Fruit fly (Drosophila melanogaster) whole organism, embryonic: Measurements from ENCODE around the gene Actn.

Experiments used
- Bdp1 ChIP-seq: fragments of 200-800 bp; sonication (Bioruptor generic); optimal IDR thresholded peaks from 3 replicates; lab custom pipeline; 2016; ENCODE audit warnings: missing biosample characterization, missing genetic modification characterization
- CG10267 ChIP-seq: fragments of 200-800 bp; sonication (Bioruptor generic); optimal IDR thresholded peaks from 2 replicates; lab custom pipeline; 2018; ENCODE audit warnings: missing biosample characterization, mild to moderate bottlenecking, missing genetic modification characterization, moderate library complexity
- CG10979 ChIP-seq: fragments of 200-800 bp; sonication (Bioruptor generic); optimal IDR thresholded peaks from 2 replicates; lab custom pipeline; 2018; ENCODE audit warnings: missing biosample characterization, mild to moderate bottlenecking, missing genetic modification characterization, moderate library complexity
- CG11504 ChIP-seq: fragments of 200-800 bp; sonication (Bioruptor generic); optimal IDR thresholded peaks from 3 replicates; lab custom pipeline; 2019; ENCODE audit warnings: missing biosample characterization, mild to moderate bottlenecking, missing genetic modification characterization, moderate library complexity
- CG11696 ChIP-seq: fragments of 200-800 bp; sonication (Bioruptor generic); IDR thresholded peaks from 2 replicates; pipeline ENCODE4 v1.3.6; 2022; ENCODE audit warnings: missing biosample characterization, missing genetic modification characterization
- CG14441 ChIP-seq: fragments of 200-800 bp; sonication (Bioruptor generic); IDR thresholded peaks from 2 replicates; pipeline ENCODE4 v1.3.6; 2022; ENCODE audit warnings: missing biosample characterization, missing genetic modification characterization
- CG1529 ChIP-seq: fragments of 200-800 bp; sonication (Bioruptor generic); optimal IDR thresholded peaks from 3 replicates; lab custom pipeline; 2018; ENCODE audit warnings: missing biosample characterization, missing genetic modification characterization
- CG16863 ChIP-seq: fragments of 200-800 bp; sonication (Bioruptor generic); optimal IDR thresholded peaks from 3 replicates; lab custom pipeline; 2016; ENCODE audit warnings: missing biosample characterization, missing genetic modification characterization
- CG17359 ChIP-seq: fragments of 200-800 bp; sonication (Bioruptor generic); optimal IDR thresholded peaks from 3 replicates; lab custom pipeline; 2018; ENCODE audit warnings: missing biosample characterization, mild to moderate bottlenecking, missing genetic modification characterization, moderate library complexity
- CG17829 ChIP-seq: fragments of 200-800 bp; optimal IDR thresholded peaks from 2 replicates; lab custom pipeline; 2019; ENCODE audit warnings: missing biosample characterization, mild to moderate bottlenecking, missing genetic modification characterization, moderate library complexity
- CG2199 ChIP-seq: fragments of 200-800 bp; sonication (Bioruptor generic); IDR thresholded peaks from 3 replicates; pipeline ENCODE4 v1.3.6; 2022; ENCODE audit warnings: missing biosample characterization, missing genetic modification characterization
- CG3838 ChIP-seq: fragments of 200-800 bp; sonication (Bioruptor generic); optimal IDR thresholded peaks from 3 replicates; lab custom pipeline; 2016; ENCODE audit warnings: missing biosample characterization, missing genetic modification characterization
- CG4282 ChIP-seq: fragments of 200-800 bp; sonication (Bioruptor generic); optimal IDR thresholded peaks from 2 replicates; lab custom pipeline; 2016; ENCODE audit warnings: missing biosample characterization, missing genetic modification characterization
- CG5953 ChIP-seq: fragments of 200-800 bp; sonication (Bioruptor generic); IDR thresholded peaks from 2 replicates; pipeline ENCODE4 v1.3.6; 2022; ENCODE audit warnings: missing biosample characterization, missing genetic modification characterization
- CG7745 ChIP-seq: fragments of 200-800 bp; sonication (Bioruptor generic); optimal IDR thresholded peaks from 2 replicates; lab custom pipeline; 2018; ENCODE audit warnings: missing biosample characterization, mild to moderate bottlenecking, missing genetic modification characterization, moderate library complexity
- CG7786 ChIP-seq: fragments of 200-800 bp; sonication (Bioruptor generic); optimal IDR thresholded peaks from 2 replicates; lab custom pipeline; 2016; ENCODE audit warnings: missing biosample characterization, missing genetic modification characterization
- CG8089 ChIP-seq: fragments of 200-800 bp; sonication (Bioruptor generic); optimal IDR thresholded peaks from 3 replicates; lab custom pipeline; 2016; ENCODE audit warnings: missing biosample characterization, missing genetic modification characterization
- CG8281 ChIP-seq: fragments of 200-800 bp; sonication (Bioruptor generic); optimal IDR thresholded peaks from 2 replicates; lab custom pipeline; 2018; ENCODE audit warnings: missing biosample characterization, mild to moderate bottlenecking, missing genetic modification characterization, moderate library complexity
- CG8359 ChIP-seq: fragments of 200-800 bp; sonication (Bioruptor generic); optimal IDR thresholded peaks from 2 replicates; lab custom pipeline; 2017; ENCODE audit warnings: missing biosample characterization, mild to moderate bottlenecking, missing genetic modification characterization, borderline replicate concordance
- CG9609 ChIP-seq: fragments of 200-800 bp; sonication (Bioruptor generic); optimal IDR thresholded peaks from 3 replicates; lab custom pipeline; 2016; ENCODE audit warnings: missing biosample characterization, missing genetic modification characterization
- Chrac-16 ChIP-seq: fragments of 200-800 bp; sonication (Bioruptor generic); optimal IDR thresholded peaks from 3 replicates; lab custom pipeline; 2016; ENCODE audit warnings: missing biosample characterization, missing genetic modification characterization
- HmgZ ChIP-seq: fragments of 200-800 bp; sonication (Bioruptor generic); optimal IDR thresholded peaks from 2 replicates; lab custom pipeline; 2018; ENCODE audit warnings: missing biosample characterization, mild to moderate bottlenecking, missing genetic modification characterization
- Hmx ChIP-seq: fragments of 200-800 bp; sonication (Bioruptor generic); optimal IDR thresholded peaks from 2 replicates; lab custom pipeline; 2016; ENCODE audit warnings: missing biosample characterization, missing genetic modification characterization
- Hr78 ChIP-seq, 2 experiments: fragments of 200-800 bp in 1 of 2; fragments of >200 bp in 1 of 2; sonication (Bioruptor generic) in 1 of 2; optimal IDR thresholded peaks; 2 replicates each; lab custom pipeline; 2017 to 2019; ENCODE audit warnings: missing biosample characterization in 2 of 2, missing genetic modification characterization in 2 of 2, mild to moderate bottlenecking in 1 of 2, moderate library complexity in 1 of 2
- Lpt ChIP-seq: fragments of >200 bp; optimal IDR thresholded peaks from 2 replicates; lab custom pipeline; 2018; ENCODE audit warnings: missing biosample characterization, missing genetic modification characterization
- Mad ChIP-seq: fragments of 200-800 bp; sonication (Bioruptor generic); optimal IDR thresholded peaks from 2 replicates; lab custom pipeline; 2016; ENCODE audit warnings: missing biosample characterization, missing genetic modification characterization
- Mrtf ChIP-seq: fragments of 200-800 bp; sonication (Bioruptor generic); IDR thresholded peaks from 3 replicates; pipeline ENCODE4 v1.3.6; 2022; ENCODE audit warnings: missing biosample characterization, missing genetic modification characterization
- NC2α ChIP-seq: fragments of 200-800 bp; sonication (Bioruptor generic); optimal IDR thresholded peaks from 2 replicates; lab custom pipeline; 2016; ENCODE audit warnings: missing biosample characterization, missing genetic modification characterization
- Opbp ChIP-seq: fragments of 200-800 bp; sonication (Bioruptor generic); IDR thresholded peaks from 3 replicates; pipeline ENCODE4 v1.3.6; 2022; ENCODE audit warnings: missing biosample characterization, missing genetic modification characterization; ENCODE audit not compliant: partially characterized antibody
- Pdp1 ChIP-seq, 2 experiments: fragments of 200-800 bp; sonication (Bioruptor generic); optimal IDR thresholded peaks; 3 replicates each; lab custom pipeline; 2016; ENCODE audit warnings: missing biosample characterization in 2 of 2, missing genetic modification characterization in 2 of 2, mild to moderate bottlenecking in 1 of 2, moderate library complexity in 1 of 2
- Sry-δ ChIP-seq: fragments of 200-800 bp; sonication (Bioruptor generic); optimal IDR thresholded peaks from 2 replicates; lab custom pipeline; 2016; ENCODE audit warnings: missing biosample characterization, missing genetic modification characterization
- TFAM ChIP-seq: fragments of 200-800 bp; sonication (Bioruptor generic); optimal IDR thresholded peaks from 2 replicates; lab custom pipeline; 2017; ENCODE audit warnings: missing biosample characterization, missing genetic modification characterization, inconsistent platforms
- ase ChIP-seq: fragments of 200-800 bp; sonication (Bioruptor generic); IDR thresholded peaks from 3 replicates; pipeline ENCODE4 v1.3.6; 2022; ENCODE audit warnings: missing biosample characterization, missing genetic modification characterization
- croc ChIP-seq: fragments of 200-800 bp; sonication (Bioruptor generic); conservative IDR thresholded peaks from 3 replicates; pipeline ENCODE4 v1.3.6; 2022; ENCODE audit warnings: missing biosample characterization, missing genetic modification characterization
- kah ChIP-seq: fragments of 200-800 bp; sonication (Bioruptor generic); optimal IDR thresholded peaks from 2 replicates; lab custom pipeline; 2018; ENCODE audit warnings: missing biosample characterization, mild to moderate bottlenecking, missing genetic modification characterization
- ken ChIP-seq: fragments of 200-800 bp; sonication (Bioruptor generic); IDR thresholded peaks from 3 replicates; pipeline ENCODE4 v1.3.6; 2022; ENCODE audit warnings: missing biosample characterization, missing genetic modification characterization
- nmo ChIP-seq: fragments of 200-800 bp; sonication (Bioruptor generic); optimal IDR thresholded peaks from 2 replicates; lab custom pipeline; 2018; ENCODE audit warnings: missing biosample characterization, mild to moderate bottlenecking, missing genetic modification characterization, moderate library complexity
- pb ChIP-seq: fragments of 200-800 bp; sonication (Bioruptor generic); optimal IDR thresholded peaks from 3 replicates; lab custom pipeline; 2016; ENCODE audit warnings: missing biosample characterization, missing genetic modification characterization
- row ChIP-seq: fragments of 200-800 bp; sonication (Bioruptor generic); IDR thresholded peaks from 3 replicates; pipeline ENCODE4 v1.3.6; 2022; ENCODE audit warnings: missing biosample characterization, missing genetic modification characterization
- sc ChIP-seq, 3 experiments: fragments of >200 bp in 2 of 3; fragments of 200-800 bp in 1 of 3; sonication (Bioruptor generic) in 1 of 3; optimal IDR thresholded peaks; 2 replicates in 2 of 3; 3 replicates in 1 of 3; lab custom pipeline; 2017; ENCODE audit warnings: mild to moderate bottlenecking in 1 of 3, missing biosample characterization in 1 of 3, missing genetic modification characterization in 1 of 3, missing genetic modification reagents in 1 of 3
- shn ChIP-seq: fragments of 200-800 bp; sonication (Bioruptor generic); optimal IDR thresholded peaks from 3 replicates; lab custom pipeline; 2016; ENCODE audit warnings: missing biosample characterization, missing genetic modification characterization
- sim ChIP-seq: fragments of 200-800 bp; sonication (Bioruptor generic); IDR thresholded peaks from 2 replicates; pipeline ENCODE4 v1.3.6; 2022; ENCODE audit warnings: missing biosample characterization, missing genetic modification characterization
- sisA ChIP-seq: fragments of 200-800 bp; sonication (Bioruptor generic); IDR thresholded peaks from 2 replicates; pipeline ENCODE4 v1.3.6; 2022; ENCODE audit warnings: missing biosample characterization, missing genetic modification characterization
- tgo ChIP-seq: fragments of 200-800 bp; sonication (Bioruptor generic); IDR thresholded peaks from 3 replicates; pipeline ENCODE4 v1.3.6; 2022; ENCODE audit warnings: missing biosample characterization, missing genetic modification characterization
- trh ChIP-seq: fragments of 200-800 bp; sonication (Bioruptor generic); optimal IDR thresholded peaks from 2 replicates; lab custom pipeline; 2016; ENCODE audit warnings: missing biosample characterization, missing genetic modification characterization
- unpg ChIP-seq: fragments of 200-800 bp; sonication (Bioruptor generic); optimal IDR thresholded peaks from 3 replicates; lab custom pipeline; 2018; ENCODE audit warnings: missing biosample characterization, mild to moderate bottlenecking, missing genetic modification characterization, moderate library complexity
- wor ChIP-seq: fragments of 200-800 bp; sonication (Bioruptor generic); IDR thresholded peaks from 2 replicates; pipeline ENCODE4 v1.3.6; 2022; ENCODE audit warnings: missing biosample characterization, missing genetic modification characterization
- z ChIP-seq: fragments of 200-800 bp; sonication (Bioruptor generic); IDR thresholded peaks from 3 replicates; pipeline ENCODE4 v1.3.6; 2022; ENCODE audit warnings: missing biosample characterization, missing genetic modification characterization

The Actn gene

dm6 chrX:2071878-2072817 lies 30.0 kb upstream of the Actn start, which contains the start of gene Rtca (continued):
- TF ChIP-seq CG2199 (GFP tag; lab: Robert Waterston, UW) (no peak), CG11504 (peak; percentile 79), pb (GFP tag; lab: Kevin White, UChicago) (peak; percentile 46), CG9609 (peak; percentile 74), row (GFP tag; lab: Robert Waterston, UW) (peak; percentile 87), CG17359 (tag; lab: Kevin White, UChicago) (peak; percentile 58), kah (GFP tag; lab: Kevin White, UChicago) (peak; percentile 22), CG8359 (GFP tag; lab: Kevin White, UChicago) (no peak), croc (GFP tag; lab: Robert Waterston, UW) (0 out of 3 replicates have a peak, but pooled peaks have one; percentile 18), CG10267 (tag; lab: Kevin White, UChicago) (peak; percentile 44), Hmx (GFP tag; lab: Kevin White, UChicago) (no peak), TFAM (GFP tag; lab: Kevin White, UChicago) (no peak), CG14441 (peak; percentile 78), Bdp1 (peak; percentile 23), CG8089 (peak; percentile 11), CG4282 (peak; percentile 13), ase (GFP tag; lab: Robert Waterston, UW) (no peak), Opbp (no peak), CG7786 (peak; percentile 74), ken (GFP tag; lab: Robert Waterston, UW) (peak; percentile 50; the same call in 1 of the 3 replicates), unpg (GFP tag; lab: Kevin White, UChicago) (peak; percentile 75), sim (GFP tag; lab: Robert Waterston, UW) (no peak), HmgZ (peak; percentile 71), shn (GFP tag; lab: Kevin White, UChicago) (peak; percentile 55), Pdp1 (GFP tag; optimal IDR thresholded peaks at IDR 0.05; lab: Kevin White, UChicago) (peak; percentile 49 to 70), CG3838 (GFP tag; lab: Kevin White, UChicago) (no peak), CG7745 (tag; lab: Kevin White, UChicago) (no peak), CG8281 (tag; lab: Kevin White, UChicago) (peak; percentile 18), nmo (GFP tag; lab: Kevin White, UChicago) (peak; percentile 69), wor (GFP tag; lab: Robert Waterston, UW) (peak; percentile 37; the same call in 1 of the 2 replicates), tgo (GFP tag; lab: Robert Waterston, UW) (peak; percentile 72), CG11696 (GFP tag; lab: Robert Waterston, UW) (peak; percentile 95), sc (optimal IDR thresholded peaks at IDR 0.05; lab: Kevin White, UChicago) (no peak), sc (GFP tag; optimal IDR thresholded peaks at IDR 0.05; lab: Kevin White, UChicago) (peak; percentile 12), Sry-δ (peak; percentile 17), sisA (GFP tag; lab: Robert Waterston, UW) (peak; percentile 65), Mrtf (GFP tag; lab: Robert Waterston, UW) (0 out of 3 replicates have a peak, but pooled peaks have one; percentile 37), Lpt (GFP tag; lab: Kevin White, UChicago) (no peak), Mad (peak; percentile 35), CG16863 (GFP tag; lab: Kevin White, UChicago) (peak; percentile 51), Chrac-16 (GFP tag; lab: Kevin White, UChicago) (peak; percentile 50), CG1529 (GFP tag; lab: Kevin White, UChicago) (peak; percentile 8), CG10979 (tag; lab: Kevin White, UChicago) (peak; percentile 64), z (GFP tag; lab: Robert Waterston, UW) (no peak), Hr78 (GFP tag; optimal IDR thresholded peaks at IDR 0.05; lab: Kevin White, UChicago) (no peak), CG17829 (tag; lab: Kevin White, UChicago) (peak; percentile 44), CG5953 (peak; percentile 45; the same call in 1 of the 2 replicates), NC2α (GFP tag; lab: Kevin White, UChicago) (peak; percentile 38), trh (GFP tag; lab: Kevin White, UChicago) (peak; percentile 6)
